Worm (Caenorhabditis elegans) whole organism, L4 larva: Measurements from ENCODE around the gene sym-1.
A peak's percentile ranks its signal among the peaks of the same experiment; 100 is the strongest.

Experiments
- F10B5.3 ChIP-seq: sonication (generic microtip); optimal IDR thresholded peaks from 2 replicates; lab custom pipeline; 2016; ENCODE audit warnings: mild to moderate bottlenecking, missing genetic modification characterization, missing compliant biosample characterization
- F26F4.8 ChIP-seq: fragments of 200-800 bp; sonication (Bioruptor generic); conservative IDR thresholded peaks from 2 replicates; pipeline ENCODE4 v1.3.6; 2022; ENCODE audit warnings: missing genetic modification characterization, missing compliant biosample characterization
- R02D3.7 ChIP-seq: fragments of 150-350 bp; sonication (generic microtip); optimal IDR thresholded peaks from 3 replicates; lab custom pipeline; 2014; ENCODE audit warnings: missing biosample characterization, missing genetic modification characterization
- T20F7.1 ChIP-seq: fragments of 200-800 bp; sonication (Bioruptor generic); optimal IDR thresholded peaks from 2 replicates; lab custom pipeline; 2018; ENCODE audit warnings: mild to moderate bottlenecking, missing genetic modification characterization, missing compliant biosample characterization
- Y105C5A.15 ChIP-seq: fragments of 200-800 bp; sonication (Bioruptor generic); IDR thresholded peaks from 2 replicates; pipeline ENCODE4 v1.3.6; 2022; ENCODE audit warnings: missing genetic modification characterization, missing compliant biosample characterization
- ZK337.2 ChIP-seq: fragments of 200-800 bp; sonication (Bioruptor generic); IDR thresholded peaks from 2 replicates; pipeline ENCODE4 v1.3.6; 2022; ENCODE audit warnings: missing genetic modification reagents, missing genetic modification characterization, missing compliant biosample characterization
- aha-1 ChIP-seq: fragments of 150-350 bp; peaks from one replicate; lab custom pipeline; 2014; ENCODE audit warnings: missing biosample characterization, missing genetic modification characterization
- ama-1 ChIP-seq: fragments of 150-350 bp; optimal IDR thresholded peaks from 2 replicates; lab custom pipeline; 2014; ENCODE audit warnings: inconsistent platforms, mixed read lengths
- ceh-28 ChIP-seq: fragments of 150-350 bp; optimal IDR thresholded peaks from 2 replicates; lab custom pipeline; 2014; ENCODE audit warnings: missing biosample characterization, missing genetic modification reagents, missing genetic modification characterization
- daf-16 ChIP-seq, 3 experiments: sonication (generic microtip); optimal IDR thresholded peaks; 2 replicates each; lab custom pipeline; 2016 to 2017; ENCODE audit warnings: missing genetic modification characterization in 3 of 3, missing genetic modification reagents in 3 of 3, mild to moderate bottlenecking in 2 of 3, missing compliant biosample characterization in 2 of 3, missing biosample characterization in 1 of 3, moderate library complexity in 1 of 3
- dmd-6 ChIP-seq: fragments of 200-800 bp; sonication (Bioruptor generic); IDR thresholded peaks from 2 replicates; pipeline ENCODE4 v1.3.6; 2022; ENCODE audit warnings: missing genetic modification reagents, missing genetic modification characterization, missing compliant biosample characterization
- dmd-9 ChIP-seq: fragments of 200-800 bp; sonication (Bioruptor generic); IDR thresholded peaks from 2 replicates; pipeline ENCODE4 v1.3.6; 2022; ENCODE audit warnings: missing genetic modification reagents, missing genetic modification characterization, missing compliant biosample characterization
- dve-1 ChIP-seq: sonication (generic microtip); optimal IDR thresholded peaks from 2 replicates; lab custom pipeline; 2017; ENCODE audit warnings: antibody characterized with exemption, mild to moderate bottlenecking, missing genetic modification characterization, missing compliant biosample characterization; ENCODE audit not compliant: insufficient read depth
- egl-43 ChIP-seq: fragments of 200-800 bp; sonication (Bioruptor generic); IDR thresholded peaks from 2 replicates; pipeline ENCODE4 v1.3.6; 2022; ENCODE audit warnings: missing genetic modification reagents, missing genetic modification characterization, missing compliant biosample characterization
- gei-8 ChIP-seq: fragments of 200-800 bp; sonication (Bioruptor generic); optimal IDR thresholded peaks from 2 replicates; lab custom pipeline; 2018; ENCODE audit warnings: mild to moderate bottlenecking, missing genetic modification characterization, missing compliant biosample characterization
- hif-1 ChIP-seq, 2 experiments: sonication (generic microtip); optimal IDR thresholded peaks; 2 replicates each; lab custom pipeline; 2016 to 2017; ENCODE audit warnings: missing compliant biosample characterization in 2 of 2, missing genetic modification characterization in 2 of 2, missing genetic modification reagents in 2 of 2, missing genotype in 2 of 2, mild to moderate bottlenecking in 1 of 2
- hlh-11 ChIP-seq: fragments of 200-800 bp; sonication (Bioruptor generic); optimal IDR thresholded peaks from 2 replicates; lab custom pipeline; 2018; ENCODE audit warnings: mild to moderate bottlenecking, missing genetic modification characterization, missing compliant biosample characterization
- lin-39 ChIP-seq: fragments of 150-350 bp; optimal IDR thresholded peaks from 2 replicates; lab custom pipeline; 2014; ENCODE audit warnings: missing biosample characterization, missing genetic modification reagents, missing genetic modification characterization
- lir-3 ChIP-seq: sonication (generic microtip); optimal IDR thresholded peaks from 2 replicates; lab custom pipeline; 2016; ENCODE audit warnings: mild to moderate bottlenecking, missing genetic modification characterization, missing compliant biosample characterization
- mdt-29 ChIP-seq: fragments of 200-800 bp; sonication (Bioruptor generic); IDR thresholded peaks from 2 replicates; pipeline ENCODE4 v1.3.6; 2022; ENCODE audit warnings: missing genetic modification reagents, missing genetic modification characterization, missing compliant biosample characterization
- mep-1 ChIP-seq: fragments of 150-350 bp; sonication (generic microtip); optimal IDR thresholded peaks from 3 replicates; lab custom pipeline; 2014; ENCODE audit warnings: missing biosample characterization, missing genetic modification characterization
- mes-2 ChIP-seq: sonication (generic microtip); optimal IDR thresholded peaks from 2 replicates; lab custom pipeline; 2016; ENCODE audit warnings: missing genotype, mild to moderate bottlenecking, missing genetic modification characterization, missing compliant biosample characterization; ENCODE audit not compliant: poor library complexity, severe bottlenecking
- mxl-2 ChIP-seq: fragments of 200-800 bp; sonication (Bioruptor generic); conservative IDR thresholded peaks from 2 replicates; pipeline ENCODE4 v1.3.6; 2022; ENCODE audit warnings: missing genetic modification reagents, missing genetic modification characterization, missing compliant biosample characterization
- nhr-102 ChIP-seq: sonication (generic microtip); optimal IDR thresholded peaks from 2 replicates; lab custom pipeline; 2016; ENCODE audit warnings: mild to moderate bottlenecking, missing genetic modification characterization, moderate library complexity, missing compliant biosample characterization
- nhr-11 ChIP-seq: fragments of 150-350 bp; optimal IDR thresholded peaks from 2 replicates; lab custom pipeline; 2014; ENCODE audit warnings: missing biosample characterization, missing genetic modification characterization
- nhr-28 ChIP-seq: fragments of 150-350 bp; optimal IDR thresholded peaks from 2 replicates; lab custom pipeline; 2014; ENCODE audit warnings: missing biosample characterization, missing genetic modification characterization
- nhr-77 ChIP-seq: fragments of 150-350 bp; optimal IDR thresholded peaks from 2 replicates; lab custom pipeline; 2014; ENCODE audit warnings: missing biosample characterization, missing genetic modification characterization
- php-3 ChIP-seq: fragments of 200-800 bp; sonication (Bioruptor generic); IDR thresholded peaks from 2 replicates; pipeline ENCODE4 v1.3.6; 2022; ENCODE audit warnings: missing genetic modification reagents, missing genetic modification characterization, missing compliant biosample characterization
- saeg-2 ChIP-seq: fragments of 200-800 bp; sonication (Bioruptor generic); IDR thresholded peaks from 2 replicates; pipeline ENCODE4 v1.3.6; 2022; ENCODE audit warnings: missing genetic modification reagents, missing genetic modification characterization, missing compliant biosample characterization
- snpc-1.2 ChIP-seq: fragments of 200-800 bp; sonication (Bioruptor generic); IDR thresholded peaks from 2 replicates; pipeline ENCODE4 v1.3.6; 2022; ENCODE audit warnings: missing genetic modification reagents, missing genetic modification characterization, missing compliant biosample characterization
- tra-1 ChIP-seq: fragments of 200-800 bp; sonication (Bioruptor generic); IDR thresholded peaks from 2 replicates; pipeline ENCODE4 v1.3.6; 2022; ENCODE audit warnings: missing genetic modification reagents, missing genetic modification characterization, missing compliant biosample characterization
- unc-62 ChIP-seq, 3 experiments: fragments of 150-350 bp in 1 of 3; sonication (generic microtip); optimal IDR thresholded peaks in 2 of 3; peaks in 1 of 3; 1 replicate in 1 of 3; 2 replicates in 2 of 3; lab custom pipeline; 2014 to 2017; ENCODE audit warnings: missing biosample characterization in 3 of 3, missing genetic modification characterization in 3 of 3, missing genetic modification reagents in 3 of 3, missing genotype in 1 of 3
- zfp-2 ChIP-seq: sonication (generic microtip); optimal IDR thresholded peaks from 2 replicates; lab custom pipeline; 2016; ENCODE audit warnings: mild to moderate bottlenecking, missing genetic modification characterization, missing compliant biosample characterization

sym-1 gene

DNA sequence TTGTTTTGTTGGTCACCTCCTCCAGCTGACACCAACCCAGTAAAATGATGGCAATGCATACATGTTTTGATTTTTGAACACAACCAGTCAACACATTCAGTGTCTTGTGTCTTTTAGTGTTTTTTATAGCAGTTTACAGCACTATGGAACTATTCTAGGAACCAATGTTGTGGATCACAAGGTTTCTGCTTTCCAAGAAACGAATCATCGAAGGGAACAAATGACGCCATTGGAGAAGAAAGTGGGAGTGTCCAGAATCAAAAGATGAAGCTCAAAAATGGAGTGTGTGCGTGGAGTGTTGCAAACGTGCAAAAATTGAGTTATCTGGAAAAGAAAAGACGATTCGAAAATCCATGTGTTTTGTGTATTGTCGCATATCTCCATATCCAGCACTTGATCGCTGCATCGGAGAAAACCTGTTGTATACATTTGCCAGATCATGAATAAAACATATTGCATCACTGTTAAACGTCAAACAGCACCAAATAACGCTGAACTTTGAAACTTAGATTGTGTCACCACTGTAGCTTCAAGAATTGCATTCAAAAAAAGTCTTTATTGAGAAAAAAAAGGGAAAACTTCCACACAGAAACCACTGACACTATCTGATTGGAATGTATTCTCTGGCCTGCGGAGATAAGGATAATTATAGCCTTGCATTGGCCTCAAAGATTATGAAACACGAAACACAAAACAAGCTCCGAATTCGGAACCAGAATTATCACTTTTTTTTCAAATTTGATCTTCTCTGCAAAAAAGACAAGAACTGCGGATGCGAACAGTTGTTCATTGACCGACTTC lies 18.9 kb upstream of the sym-1 start (continued):
- peak; percentile 54 for TF ChIP-seq dve-1 (tag; lab: Kevin White, UChicago)
- no peak for TF ChIP-seq ama-1 (lab: Kevin White, UChicago)
- peak; percentile 25 for TF ChIP-seq mep-1 (tag; lab: Kevin White, UChicago)
- TF ChIP-seq saeg-2: 0 out of 2 replicates have a peak, but pooled peaks have one; percentile 31
- no peak for TF ChIP-seq T20F7.1 (GFP tag; lab: Kevin White, UChicago)
- TF ChIP-seq nhr-11: peak; percentile 97
- no peak for TF ChIP-seq lin-39 (tag; lab: Kevin White, UChicago)
- no peak for TF ChIP-seq php-3 (GFP tag; lab: Robert Waterston, UW)
- no peak for TF ChIP-seq R02D3.7 (tag; lab: Kevin White, UChicago)
- TF ChIP-seq ZK337.2 (GFP tag; lab: Robert Waterston, UW): no peak
- TF ChIP-seq mxl-2: peak; percentile 36; the same call in 1 of the 2 replicates
- no peak for TF ChIP-seq lir-3

DNA sequence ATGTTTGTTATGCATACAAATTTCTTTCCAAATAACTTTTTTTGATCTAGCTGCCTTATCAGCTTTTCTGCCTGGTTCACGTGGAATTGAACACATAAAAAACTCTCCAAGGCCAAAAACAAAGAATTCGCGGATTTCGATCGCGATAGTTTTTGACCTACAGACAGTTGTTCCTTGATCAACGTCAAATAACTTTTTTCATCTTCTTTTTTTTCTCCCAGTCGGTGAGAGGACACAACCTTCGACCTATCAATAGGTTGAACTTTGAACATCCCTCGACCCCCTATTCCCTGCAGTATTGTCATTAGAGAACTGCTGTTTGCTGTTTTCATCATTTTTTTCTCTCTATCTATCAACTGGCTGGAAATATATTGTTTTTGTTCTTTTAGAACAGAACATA lies 17.6 kb upstream of the sym-1 start:
- no peak for TF ChIP-seq dve-1 (tag; lab: Kevin White, UChicago)
- TF ChIP-seq ceh-28 (tag; lab: Kevin White, UChicago): no peak
- TF ChIP-seq F10B5.3: no peak
- TF ChIP-seq nhr-102: no peak
- TF ChIP-seq gei-8 (GFP tag; lab: Kevin White, UChicago): no peak
- TF ChIP-seq dmd-6: peak; percentile 36
- no peak for TF ChIP-seq nhr-77
- TF ChIP-seq dmd-9: no peak
- no peak for TF ChIP-seq snpc-1.2 (GFP tag; lab: Robert Waterston, UW)
- TF ChIP-seq tra-1 (GFP tag; lab: Robert Waterston, UW): 0 out of 2 replicates have a peak, but pooled peaks have one; percentile 16
- TF ChIP-seq zfp-2: no peak
- TF ChIP-seq unc-62 (GFP tag; optimal IDR thresholded peaks at IDR 0.05 in 1 of 2; lab: Kevin White, UChicago): peak in 1 of 2 experiments; percentile 90
- no peak for TF ChIP-seq unc-62 (tag; optimal IDR thresholded peaks at IDR 0.05; lab: Kevin White, UChicago)
- peak; percentile 4 for TF ChIP-seq hlh-11
- TF ChIP-seq mdt-29 (GFP tag; lab: Robert Waterston, UW): no peak
- TF ChIP-seq daf-16 (GFP tag; optimal IDR thresholded peaks at IDR 0.05; lab: Kevin White, UChicago): peak in 1 of 2 experiments; percentile 18
- peak; percentile 4 for TF ChIP-seq daf-16 (tag; optimal IDR thresholded peaks at IDR 0.05; lab: Kevin White, UChicago)
- TF ChIP-seq F26F4.8 (GFP tag; lab: Robert Waterston, UW): no peak
- TF ChIP-seq Y105C5A.15 (GFP tag; lab: Robert Waterston, UW): no peak
- peak; percentile 51 for TF ChIP-seq nhr-28 (tag; lab: Kevin White, UChicago)
- peak; percentile 82 for TF ChIP-seq aha-1 (tag; lab: Kevin White, UChicago)
- TF ChIP-seq ZK337.2 (GFP tag; lab: Robert Waterston, UW): no peak

DNA sequence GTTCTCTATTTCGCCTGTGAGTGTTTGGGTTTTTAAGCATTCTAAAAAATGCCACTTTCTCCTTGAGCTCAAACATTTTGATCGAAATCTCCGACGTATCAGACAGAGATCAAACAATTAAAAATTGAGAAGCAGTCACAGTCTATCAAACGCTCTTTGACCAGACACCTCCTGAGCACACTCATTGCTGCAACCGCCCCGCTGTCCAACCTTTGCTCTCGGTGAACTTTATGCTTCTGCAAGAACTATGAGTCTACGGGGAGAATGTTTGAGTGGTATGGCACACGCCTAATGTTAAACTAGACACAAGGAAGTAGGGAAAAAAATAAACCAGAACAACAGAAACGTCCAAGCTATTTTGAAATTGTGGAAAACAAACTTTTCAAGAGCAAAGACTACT lies 16.2 kb upstream of the sym-1 start:
- TF ChIP-seq nhr-77 (no peak), unc-62 (GFP tag; optimal IDR thresholded peaks at IDR 0.05 in 1 of 2; lab: Kevin White, UChicago) (peak in 1 of 2 experiments; percentile 69), unc-62 (tag; optimal IDR thresholded peaks at IDR 0.05; lab: Kevin White, UChicago) (no peak), egl-43 (0 out of 2 replicates have a peak, but pooled peaks have one; percentile 10), dve-1 (tag; lab: Kevin White, UChicago) (peak; percentile 14), hif-1 (tag; optimal IDR thresholded peaks at IDR 0.05; lab: Kevin White, UChicago) (no peak), mes-2 (tag; lab: Kevin White, UChicago) (peak; percentile 9), dmd-6 (peak; percentile 52)
